Worm (Caenorhabditis elegans) whole organism, mixed stage, embryonic: Measurements from ENCODE around the gene ZK1010.2.

Source experiments
- M03D4.4 ChIP-seq: sonication (generic microtip); optimal IDR thresholded peaks from 2 replicates; lab custom pipeline; 2017; ENCODE audit warnings: mild to moderate bottlenecking, missing genetic modification characterization, missing compliant biosample characterization
- bed-3 ChIP-seq: fragments of 200-800 bp; sonication (Bioruptor generic); optimal IDR thresholded peaks from 3 replicates; lab custom pipeline; 2018; ENCODE audit warnings: mild to moderate bottlenecking, missing genetic modification characterization, moderate library complexity, missing compliant biosample characterization
- blmp-1 ChIP-seq: fragments of 150-350 bp; optimal IDR thresholded peaks from 2 replicates; lab custom pipeline; 2014; ENCODE audit warnings: missing biosample characterization, missing genetic modification characterization
- ceh-39 ChIP-seq: fragments of 150-350 bp; optimal IDR thresholded peaks from 2 replicates; lab custom pipeline; 2014; ENCODE audit warnings: missing biosample characterization, missing genetic modification characterization
- ceh-43 ChIP-seq: fragments of 200-800 bp; sonication (Bioruptor generic); optimal IDR thresholded peaks from 2 replicates; lab custom pipeline; 2018; ENCODE audit warnings: mild to moderate bottlenecking, missing genetic modification characterization, moderate library complexity, missing compliant biosample characterization
- ceh-83 ChIP-seq: fragments of 200-800 bp; sonication (Bioruptor generic); optimal IDR thresholded peaks from 2 replicates; lab custom pipeline; 2018; ENCODE audit warnings: mild to moderate bottlenecking, missing genetic modification characterization, missing compliant biosample characterization
- cnd-1 ChIP-seq: fragments of 200-800 bp; sonication (Bioruptor generic); optimal IDR thresholded peaks from 2 replicates; lab custom pipeline; 2018; ENCODE audit warnings: mild to moderate bottlenecking, missing genetic modification characterization, missing compliant biosample characterization
- drap-1 ChIP-seq: fragments of 200-800 bp; sonication (Bioruptor generic); optimal IDR thresholded peaks from 3 replicates; lab custom pipeline; 2018; ENCODE audit warnings: mild to moderate bottlenecking, missing genetic modification characterization, missing compliant biosample characterization
- elt-1 ChIP-seq: sonication (generic microtip); optimal IDR thresholded peaks from 2 replicates; lab custom pipeline; 2017; ENCODE audit warnings: missing genetic modification characterization, mild to moderate bottlenecking, missing compliant biosample characterization, antibody characterized with exemption, moderate library complexity, borderline replicate concordance; ENCODE audit not compliant: insufficient read depth
- elt-3 ChIP-seq: fragments of 150-350 bp; optimal IDR thresholded peaks from 2 replicates; lab custom pipeline; 2014; ENCODE audit warnings: missing biosample characterization, missing genetic modification characterization
- flh-1 ChIP-seq: fragments of 200-800 bp; sonication (Bioruptor generic); optimal IDR thresholded peaks from 2 replicates; lab custom pipeline; 2018; ENCODE audit warnings: mild to moderate bottlenecking, missing genetic modification characterization, moderate library complexity, missing compliant biosample characterization
- hlh-1 ChIP-seq: fragments of 150-350 bp; optimal IDR thresholded peaks from 2 replicates; lab custom pipeline; 2014; ENCODE audit warnings: missing biosample characterization, missing genetic modification reagents, missing genetic modification characterization
- lin-13 ChIP-seq: fragments of 150-350 bp; optimal IDR thresholded peaks from 2 replicates; lab custom pipeline; 2014; ENCODE audit warnings: missing biosample characterization, missing genetic modification characterization
- lsy-2 ChIP-seq: fragments of 150-350 bp; optimal IDR thresholded peaks from 2 replicates; lab custom pipeline; 2014; ENCODE audit warnings: missing biosample characterization, missing genetic modification characterization
- mab-5 ChIP-seq: fragments of 150-350 bp; optimal IDR thresholded peaks from 2 replicates; lab custom pipeline; 2014; ENCODE audit warnings: missing biosample characterization, missing genetic modification characterization
- mep-1 ChIP-seq: fragments of 150-350 bp; optimal IDR thresholded peaks from 2 replicates; lab custom pipeline; 2017; ENCODE audit warnings: missing biosample characterization, missing genetic modification reagents, missing genetic modification characterization, inconsistent platforms
- mls-2 ChIP-seq: sonication (generic microtip); optimal IDR thresholded peaks from 2 replicates; lab custom pipeline; 2016; ENCODE audit warnings: mild to moderate bottlenecking, missing genetic modification characterization, moderate library complexity, missing compliant biosample characterization
- nhr-12 ChIP-seq: fragments of 150-350 bp; optimal IDR thresholded peaks from 2 replicates; lab custom pipeline; 2014; ENCODE audit warnings: missing biosample characterization, missing genetic modification characterization
- nhr-2 ChIP-seq: fragments of 150-350 bp; optimal IDR thresholded peaks from 2 replicates; lab custom pipeline; 2014; ENCODE audit warnings: missing biosample characterization, missing genetic modification characterization
- nhr-237 ChIP-seq: fragments of 150-350 bp; optimal IDR thresholded peaks from 2 replicates; lab custom pipeline; 2014; ENCODE audit warnings: missing biosample characterization, missing genetic modification characterization
- nhr-28 ChIP-seq: fragments of 150-350 bp; optimal IDR thresholded peaks from 2 replicates; lab custom pipeline; 2014; ENCODE audit warnings: missing biosample characterization, missing genetic modification characterization
- nhr-76 ChIP-seq: sonication (generic microtip); optimal IDR thresholded peaks from 2 replicates; lab custom pipeline; 2017; ENCODE audit warnings: missing biosample characterization, missing genetic modification characterization
- pha-4 ChIP-seq: fragments of 150-350 bp; optimal IDR thresholded peaks from 2 replicates; lab custom pipeline; 2018; ENCODE audit warnings: missing biosample characterization, missing genetic modification reagents, missing genetic modification characterization
- snpc-4 ChIP-seq: fragments of 150-350 bp; optimal IDR thresholded peaks from 2 replicates; lab custom pipeline; 2014; ENCODE audit warnings: missing biosample characterization, missing genetic modification characterization
- sptf-1 ChIP-seq: sonication (generic microtip); optimal IDR thresholded peaks from 2 replicates; lab custom pipeline; 2017; ENCODE audit warnings: mild to moderate bottlenecking, missing genetic modification characterization, moderate library complexity, missing compliant biosample characterization
- tbx-8 ChIP-seq: fragments of 200-800 bp; sonication (Bioruptor generic); optimal IDR thresholded peaks from 2 replicates; lab custom pipeline; 2018; ENCODE audit warnings: mild to moderate bottlenecking, missing genetic modification characterization, moderate library complexity, missing compliant biosample characterization
- unc-120 ChIP-seq: sonication (generic microtip); optimal IDR thresholded peaks from 2 replicates; lab custom pipeline; 2017; ENCODE audit warnings: missing genetic modification characterization, missing compliant biosample characterization; ENCODE audit not compliant: poor library complexity, severe bottlenecking
- unc-39 ChIP-seq: fragments of 150-350 bp; optimal IDR thresholded peaks from 2 replicates; lab custom pipeline; 2014; ENCODE audit warnings: missing biosample characterization, missing genetic modification characterization
- zip-8 ChIP-seq: fragments of 150-350 bp; optimal IDR thresholded peaks from 2 replicates; lab custom pipeline; 2014; ENCODE audit warnings: missing biosample characterization, missing genetic modification characterization

ZK1010.2 gene

DNA sequence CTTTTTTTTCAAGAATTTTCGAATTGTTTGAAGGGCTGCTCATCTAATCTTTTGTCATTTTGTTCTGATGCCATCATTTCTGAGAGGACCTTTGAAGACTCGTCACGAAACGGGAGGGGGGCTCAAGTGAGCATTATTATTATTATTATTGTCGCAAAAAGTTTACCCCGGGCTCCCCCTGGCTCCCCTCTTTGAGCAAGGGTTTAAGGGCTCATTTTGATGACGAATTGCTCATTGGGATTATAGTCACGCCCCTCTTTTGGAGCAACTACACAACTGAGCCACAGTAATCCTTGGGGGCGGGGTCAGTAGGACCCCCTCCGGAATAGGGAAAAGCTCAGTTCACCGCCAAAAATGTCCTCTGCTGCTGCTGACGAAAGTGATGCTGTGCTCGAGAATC is 35.4 kb downstream of the ZK1010.2 start, which contains the start of gene unc-25:
TSS of gene unc-25 (plus strand) at position 345 of the 400 bp plus-strand sequence.
- TF ChIP-seq mls-2 (tag; lab: Kevin White, UChicago) (no peak), mab-5 (tag; lab: Kevin White, UChicago) (no peak), snpc-4 (tag; lab: Kevin White, UChicago) (no peak), unc-39 (no peak), lsy-2 (no peak), zip-8 (tag; lab: Kevin White, UChicago) (no peak), nhr-76 (tag; lab: Kevin White, UChicago) (no peak), unc-120 (tag; lab: Kevin White, UChicago) (no peak), nhr-28 (tag; lab: Kevin White, UChicago) (no peak), cnd-1 (tag; lab: Kevin White, UChicago) (no peak), drap-1 (GFP tag; lab: Kevin White, UChicago) (no peak), ceh-39 (tag; lab: Kevin White, UChicago) (no peak), flh-1 (no peak), blmp-1 (no peak), ceh-43 (no peak), elt-3 (tag; lab: Kevin White, UChicago) (no peak), ceh-83 (GFP tag; lab: Kevin White, UChicago) (no peak), tbx-8 (GFP tag; lab: Kevin White, UChicago) (no peak), nhr-12 (tag; lab: Kevin White, UChicago) (no peak)
- TF ChIP-seq, all 35 proteins: peak for 0

DNA sequence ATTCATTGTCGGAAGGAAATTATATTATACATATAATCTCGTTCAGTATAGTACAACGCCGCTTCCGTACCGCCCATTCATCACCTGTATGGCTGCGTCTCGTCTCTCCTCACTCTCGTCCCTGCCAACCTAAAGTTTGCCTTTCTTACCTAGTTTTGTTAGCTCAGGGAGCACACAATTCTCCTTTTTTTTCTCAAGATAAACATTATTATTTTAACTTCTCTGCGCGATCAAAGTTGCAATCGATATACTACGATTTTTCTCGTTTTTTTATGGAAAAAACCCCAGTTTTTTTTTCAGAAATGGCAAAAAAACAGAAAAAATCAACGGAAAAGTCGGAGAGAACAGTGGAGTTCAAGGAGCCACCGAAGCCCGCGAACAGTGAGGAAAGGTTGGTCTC is 43.2 kb downstream of the ZK1010.2 start, which contains the start of gene epg-3:
TSS of gene epg-3 (plus strand) at position 301 of the 400 bp plus-strand sequence.
- TF ChIP-seq elt-3 (tag; lab: Kevin White, UChicago), result no peak
- TF ChIP-seq M03D4.4 (tag; lab: Kevin White, UChicago), result no peak
- no peak for TF ChIP-seq blmp-1
- TF ChIP-seq bed-3, result no peak
- TF ChIP-seq mep-1, result no peak
- no peak for TF ChIP-seq lsy-2
- no peak for TF ChIP-seq lin-13 (tag; lab: Kevin White, UChicago)

DNA sequence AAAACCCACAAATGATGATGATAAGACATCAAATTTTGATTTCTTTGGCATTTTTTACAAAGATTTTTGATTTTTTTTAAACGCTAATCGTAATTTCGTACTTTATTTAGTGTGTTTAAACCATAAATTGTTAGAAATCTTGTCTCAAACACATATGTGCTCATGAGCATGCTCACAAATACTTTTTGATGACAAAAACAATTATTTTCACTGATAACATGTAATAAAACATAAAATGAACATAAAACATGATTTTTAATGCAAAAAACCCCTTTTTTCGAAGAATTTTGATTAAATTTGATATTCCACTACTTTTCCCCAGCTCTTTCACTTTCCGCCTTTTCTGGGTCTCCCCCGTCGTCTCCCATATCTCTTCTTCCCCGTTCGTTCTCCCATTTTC is 44.9 kb downstream of the ZK1010.2 start:
- no peak for TF ChIP-seq nhr-2 (tag; lab: Kevin White, UChicago)
- no peak for TF ChIP-seq ceh-43
- no peak for TF ChIP-seq nhr-28 (tag; lab: Kevin White, UChicago)
- TF ChIP-seq cnd-1 (tag; lab: Kevin White, UChicago), result no peak
- TF ChIP-seq, all 35 proteins: peak for 0

DNA sequence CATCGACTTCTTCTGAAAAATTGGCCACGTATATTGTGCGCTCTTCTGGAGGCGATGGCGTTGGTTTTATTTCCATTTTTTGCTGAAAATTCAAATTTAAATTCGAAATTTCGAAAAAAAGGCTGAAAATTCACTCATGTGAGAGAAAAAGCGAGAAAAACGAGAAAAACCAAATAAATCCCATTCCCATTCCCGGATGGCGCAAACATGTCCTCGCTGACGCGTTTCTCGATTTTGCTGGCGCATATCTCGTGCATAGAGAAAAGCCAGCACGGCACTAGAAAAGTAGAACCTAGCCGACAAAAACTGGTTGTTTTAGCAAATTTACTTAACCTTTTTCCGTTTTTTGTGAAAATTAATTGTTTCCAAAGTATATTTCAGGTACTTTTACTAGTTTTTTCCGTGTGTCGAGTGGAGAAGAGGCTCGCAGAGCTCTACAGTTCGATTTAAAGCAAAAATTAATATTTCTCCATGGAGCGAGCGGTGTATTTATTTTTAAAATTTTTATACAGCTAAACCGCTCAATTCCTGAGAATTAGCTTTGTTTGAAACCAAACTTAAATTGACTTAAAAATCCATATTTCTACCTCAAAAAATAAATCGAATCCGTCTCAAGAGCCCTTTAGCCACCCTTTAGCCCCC is 45.8 kb downstream of the ZK1010.2 start, which contains the start of gene rbm-7:
TSS of gene rbm-7 (minus strand) at position 82 of the 642 bp plus-strand sequence.
- no peak for TF ChIP-seq ceh-39 (tag; lab: Kevin White, UChicago)
- TF ChIP-seq nhr-237 (tag; lab: Kevin White, UChicago), result peak; percentile 19
- peak; percentile 15 for TF ChIP-seq sptf-1 (tag; lab: Kevin White, UChicago)
- TF ChIP-seq pha-4, result peak; percentile 42
- peak; percentile 77 for TF ChIP-seq unc-120 (tag; lab: Kevin White, UChicago)
- TF ChIP-seq lin-13 (tag; lab: Kevin White, UChicago), result peak; percentile 79
- no peak for TF ChIP-seq ceh-83 (GFP tag; lab: Kevin White, UChicago)
- no peak for TF ChIP-seq drap-1 (GFP tag; lab: Kevin White, UChicago)
- no peak for TF ChIP-seq elt-1
- peak; percentile 79 for TF ChIP-seq mep-1
- TF ChIP-seq lsy-2, result peak; percentile 53

DNA sequence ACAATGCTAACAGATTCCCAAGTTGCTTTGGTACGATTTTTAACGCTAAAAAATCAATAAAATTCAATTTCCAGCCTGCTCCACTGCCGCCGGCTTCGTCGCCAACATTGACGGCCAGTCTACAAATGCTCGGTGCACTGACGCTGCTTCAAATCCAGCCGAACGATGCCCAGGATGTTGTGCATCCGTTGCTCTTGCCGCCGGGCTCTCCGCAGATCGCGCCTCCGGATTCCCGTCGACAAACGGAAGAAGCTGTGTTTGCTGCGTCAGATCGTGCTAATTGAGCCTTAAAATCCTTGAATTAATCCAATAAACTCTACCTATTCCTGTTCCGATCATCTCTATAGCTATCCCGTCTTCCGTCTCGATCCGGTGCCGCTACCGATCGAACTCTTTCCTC is 46.6 kb downstream of the ZK1010.2 start:
- TF ChIP-seq hlh-1 (tag; lab: Kevin White, UChicago) (no peak), nhr-12 (tag; lab: Kevin White, UChicago) (no peak), unc-120 (tag; lab: Kevin White, UChicago) (no peak), zip-8 (tag; lab: Kevin White, UChicago) (no peak), mep-1 (no peak), drap-1 (GFP tag; lab: Kevin White, UChicago) (no peak), M03D4.4 (tag; lab: Kevin White, UChicago) (no peak), unc-39 (no peak)
- TF ChIP-seq, all 35 proteins: peak for 0
